Fruit fly (Drosophila melanogaster) whole organism, pupa: ENCODE measurements around the gene CG31249.
A peak's percentile ranks its signal among the peaks of the same experiment; 100 is the strongest.

ENCODE experiments used
- CG10348 ChIP-seq: fragments of 200-800 bp; sonication (Bioruptor generic); IDR thresholded peaks from 2 replicates; pipeline ENCODE4 v1.3.6; 2022; ENCODE audit warnings: missing biosample characterization, missing genetic modification characterization
- CG12605 ChIP-seq: fragments of 200-800 bp; sonication (Bioruptor generic); IDR thresholded peaks from 2 replicates; pipeline ENCODE4 v1.3.6; 2022; ENCODE audit warnings: missing biosample characterization, missing genetic modification characterization
- CG13204 ChIP-seq: fragments of 200-800 bp; sonication (Bioruptor generic); optimal IDR thresholded peaks from 2 replicates; lab custom pipeline; 2018; ENCODE audit warnings: missing biosample characterization, mild to moderate bottlenecking, missing genetic modification characterization, moderate library complexity
- CG14655 ChIP-seq: fragments of 200-800 bp; sonication (Bioruptor generic); optimal IDR thresholded peaks from 3 replicates; lab custom pipeline; 2017; ENCODE audit warnings: mild to moderate bottlenecking, missing biosample characterization, missing genetic modification reagents, missing genetic modification characterization
- CG15710 ChIP-seq: fragments of 200-800 bp; sonication (Bioruptor generic); optimal IDR thresholded peaks from 2 replicates; lab custom pipeline; 2018; ENCODE audit warnings: missing biosample characterization, mild to moderate bottlenecking, missing genetic modification characterization, moderate library complexity
- CG17806 ChIP-seq: fragments of 200-800 bp; sonication (Bioruptor generic); optimal IDR thresholded peaks from 2 replicates; lab custom pipeline; 2018; ENCODE audit warnings: missing biosample characterization, mild to moderate bottlenecking, missing genetic modification characterization, moderate library complexity
- CG32121 ChIP-seq: fragments of 200-800 bp; sonication (Bioruptor generic); IDR thresholded peaks from 2 replicates; pipeline ENCODE4 v1.3.6; 2022; ENCODE audit warnings: missing biosample characterization, missing genetic modification characterization
- CG34367 ChIP-seq: fragments of 200-800 bp; sonication (Bioruptor generic); optimal IDR thresholded peaks from 2 replicates; lab custom pipeline; 2018; ENCODE audit warnings: missing biosample characterization, mild to moderate bottlenecking, missing genetic modification characterization
- CG4496 ChIP-seq: fragments of 200-800 bp; sonication (Bioruptor generic); IDR thresholded peaks from 3 replicates; pipeline ENCODE4 v1.3.6; 2022; ENCODE audit warnings: missing biosample characterization, missing genetic modification characterization
- CG8159 ChIP-seq: fragments of 200-800 bp; sonication (Bioruptor generic); optimal IDR thresholded peaks from 3 replicates; lab custom pipeline; 2018; ENCODE audit warnings: missing biosample characterization, mild to moderate bottlenecking, missing genetic modification characterization, moderate library complexity
- CG8301 ChIP-seq: fragments of 200-800 bp; sonication (Bioruptor generic); optimal IDR thresholded peaks from 2 replicates; lab custom pipeline; 2018; ENCODE audit warnings: missing biosample characterization, mild to moderate bottlenecking, missing genetic modification characterization
- CG9948 ChIP-seq: fragments of 200-800 bp; sonication (Bioruptor generic); optimal IDR thresholded peaks from 2 replicates; lab custom pipeline; 2018; ENCODE audit warnings: missing biosample characterization, mild to moderate bottlenecking, missing genetic modification characterization, moderate library complexity
- D1 ChIP-seq: fragments of 200-800 bp; sonication (Bioruptor generic); optimal IDR thresholded peaks from 2 replicates; lab custom pipeline; 2018; ENCODE audit warnings: missing biosample characterization, mild to moderate bottlenecking, missing genetic modification characterization, moderate library complexity
- EcR ChIP-seq: fragments of 200-800 bp; sonication (Bioruptor generic); optimal IDR thresholded peaks from 3 replicates; lab custom pipeline; 2019; ENCODE audit warnings: missing biosample characterization, missing genetic modification characterization, mild to moderate bottlenecking, moderate library complexity, missing genetic modification reagents
- Ets98B ChIP-seq: fragments of 200-800 bp; sonication (Bioruptor generic); IDR thresholded peaks from 2 replicates; pipeline ENCODE4 v1.3.6; 2022; ENCODE audit warnings: missing biosample characterization, missing genetic modification characterization
- Pif1A ChIP-seq: fragments of 200-800 bp; sonication (Bioruptor generic); optimal IDR thresholded peaks from 3 replicates; lab custom pipeline; 2016; ENCODE audit warnings: missing biosample characterization, missing genetic modification characterization
- Pif1B ChIP-seq: fragments of 200-800 bp; sonication (Bioruptor generic); optimal IDR thresholded peaks from 3 replicates; lab custom pipeline; 2016; ENCODE audit warnings: missing biosample characterization, missing genetic modification characterization
- Snoo ChIP-seq: fragments of 200-800 bp; sonication (Bioruptor generic); optimal IDR thresholded peaks from 3 replicates; lab custom pipeline; 2017; ENCODE audit warnings: missing biosample characterization, mild to moderate bottlenecking, missing genetic modification characterization, inconsistent platforms
- fd96Ca ChIP-seq: fragments of 200-800 bp; sonication (Bioruptor generic); IDR thresholded peaks from 3 replicates; pipeline ENCODE4 v1.3.6; 2022; ENCODE audit warnings: missing biosample characterization, missing genetic modification characterization
- gl ChIP-seq: fragments of 200-800 bp; sonication (Bioruptor generic); optimal IDR thresholded peaks from 2 replicates; lab custom pipeline; 2018; ENCODE audit warnings: missing biosample characterization, mild to moderate bottlenecking, missing genetic modification characterization
- rn ChIP-seq: fragments of 200-800 bp; sonication (Bioruptor generic); IDR thresholded peaks from 2 replicates; pipeline ENCODE4 v1.3.6; 2022; ENCODE audit warnings: missing biosample characterization, missing genetic modification characterization

The CG31249 gene

dm6 chr3R:17705140-17705539, 18.3 kb upstream of the CG31249 start:
- no peak for TF ChIP-seq CG17806 (tag; lab: Kevin White, UChicago)
- TF ChIP-seq CG10348 = no peak
- TF ChIP-seq CG9948 = no peak
- TF ChIP-seq rn (GFP tag; lab: Robert Waterston, UW) = no peak
- TF ChIP-seq CG8301 (tag; lab: Kevin White, UChicago) = no peak
- TF ChIP-seq Pif1B (GFP tag; lab: Kevin White, UChicago) = no peak
- no peak for TF ChIP-seq CG34367 (tag; lab: Kevin White, UChicago)
- no peak for TF ChIP-seq CG8159 (tag; lab: Kevin White, UChicago)
- TF ChIP-seq CG14655 = no peak
- no peak for TF ChIP-seq Snoo
- TF ChIP-seq CG32121 = no peak
- no peak for TF ChIP-seq CG15710
- TF ChIP-seq Pif1A (GFP tag; lab: Kevin White, UChicago) = no peak
- no peak for TF ChIP-seq CG13204 (GFP tag; lab: Kevin White, UChicago)
- no peak for TF ChIP-seq gl
- TF ChIP-seq D1 (tag; lab: Kevin White, UChicago) = no peak

- TF ChIP-seq EcR (GFP tag; lab: Kevin White, UChicago) (peak; percentile 66), CG32121 (no peak), Ets98B (GFP tag; lab: Robert Waterston, UW) (no peak), rn (GFP tag; lab: Robert Waterston, UW) (no peak), CG13204 (GFP tag; lab: Kevin White, UChicago) (peak; percentile 98)
Measured at dm6 chr3R:17704538-17704854, 17.6 kb upstream of the CG31249 start.

- TF ChIP-seq CG8301 (tag; lab: Kevin White, UChicago) (peak; percentile 100), rn (GFP tag; lab: Robert Waterston, UW) (peak; percentile 100), CG13204 (GFP tag; lab: Kevin White, UChicago) (peak; percentile 99), EcR (GFP tag; lab: Kevin White, UChicago) (peak; percentile 85), fd96Ca (GFP tag; lab: Robert Waterston, UW) (peak; percentile 100), Pif1B (GFP tag; lab: Kevin White, UChicago) (peak; percentile 100), CG15710 (peak; percentile 100), CG34367 (tag; lab: Kevin White, UChicago) (peak; percentile 100), CG14655 (peak; percentile 100), CG9948 (peak; percentile 100), CG17806 (tag; lab: Kevin White, UChicago) (peak; percentile 100), gl (peak; percentile 99), Snoo (peak; percentile 100), CG10348 (peak; percentile 98), Ets98B (GFP tag; lab: Robert Waterston, UW) (peak; percentile 100), CG4496 (GFP tag; lab: Robert Waterston, UW) (peak; percentile 100), CG12605 (GFP tag; lab: Robert Waterston, UW) (peak; percentile 99), CG8159 (tag; lab: Kevin White, UChicago) (peak; percentile 100), D1 (tag; lab: Kevin White, UChicago) (peak; percentile 99), CG32121 (peak; percentile 100), Pif1A (GFP tag; lab: Kevin White, UChicago) (peak; percentile 100)
Measured at dm6 chr3R:17703691-17704537, 17.0 kb upstream of the CG31249 start.

- peak; percentile 93 for TF ChIP-seq CG32121
- TF ChIP-seq gl = peak; percentile 91
- peak; percentile 89 for TF ChIP-seq Snoo
- peak; percentile 98 for TF ChIP-seq CG8159 (tag; lab: Kevin White, UChicago)
- peak; percentile 97 for TF ChIP-seq CG9948
- no peak for TF ChIP-seq EcR (GFP tag; lab: Kevin White, UChicago)
- peak; percentile 98 for TF ChIP-seq CG8301 (tag; lab: Kevin White, UChicago)
- peak; percentile 51; the same call in 2 of the 3 replicates for TF ChIP-seq fd96Ca (GFP tag; lab: Robert Waterston, UW)
- peak; percentile 95 for TF ChIP-seq Pif1A (GFP tag; lab: Kevin White, UChicago)
- TF ChIP-seq Pif1B (GFP tag; lab: Kevin White, UChicago) = peak; percentile 95
- peak; percentile 78 for TF ChIP-seq CG10348
- TF ChIP-seq rn (GFP tag; lab: Robert Waterston, UW) = peak; percentile 82
- no peak for TF ChIP-seq CG13204 (GFP tag; lab: Kevin White, UChicago)
- TF ChIP-seq Ets98B (GFP tag; lab: Robert Waterston, UW) = peak; percentile 86
- TF ChIP-seq CG17806 (tag; lab: Kevin White, UChicago) = peak; percentile 97
- TF ChIP-seq D1 (tag; lab: Kevin White, UChicago) = peak; percentile 94
- TF ChIP-seq CG4496 (GFP tag; lab: Robert Waterston, UW) = peak; percentile 88
- peak; percentile 98 for TF ChIP-seq CG14655
- peak; percentile 90 for TF ChIP-seq CG34367 (tag; lab: Kevin White, UChicago)
- TF ChIP-seq CG12605 (GFP tag; lab: Robert Waterston, UW) = peak; percentile 83
- TF ChIP-seq CG15710 = peak; percentile 95
Measured at dm6 chr3R:17703024-17703690, 16.3 kb upstream of the CG31249 start.
